Fruit fly (Drosophila melanogaster) whole organism, embryonic: Measurements from ENCODE around the gene CG34258.

Experiments
- Aef1 ChIP-seq: fragments of 200-800 bp; sonication (Bioruptor generic); IDR thresholded peaks from 3 replicates; pipeline ENCODE4 v1.3.6; 2022; ENCODE audit warnings: missing biosample characterization, missing genetic modification characterization
- Atf3 ChIP-seq: fragments of 200-800 bp; sonication (Bioruptor generic); optimal IDR thresholded peaks from 3 replicates; lab custom pipeline; 2016; ENCODE audit warnings: missing biosample characterization, missing genetic modification characterization
- Atf6 ChIP-seq: fragments of 200-800 bp; sonication (Bioruptor generic); IDR thresholded peaks from 2 replicates; pipeline ENCODE4 v1.3.6; 2022; ENCODE audit warnings: missing biosample characterization, missing genetic modification characterization
- B-H1 ChIP-seq: fragments of 200-800 bp; sonication (Bioruptor generic); IDR thresholded peaks from 3 replicates; pipeline ENCODE4 v1.3.6; 2022; ENCODE audit warnings: missing biosample characterization, missing genetic modification characterization
- Bteb2 ChIP-seq: fragments of 200-800 bp; sonication (Bioruptor generic); optimal IDR thresholded peaks from 2 replicates; lab custom pipeline; 2016; ENCODE audit warnings: missing biosample characterization, missing genetic modification characterization
- CG10274 ChIP-seq: fragments of 200-800 bp; sonication (Bioruptor generic); optimal IDR thresholded peaks from 3 replicates; lab custom pipeline; 2017; ENCODE audit warnings: missing biosample characterization, mild to moderate bottlenecking, missing genetic modification characterization
- CG10431 ChIP-seq: fragments of 200-800 bp; sonication (Bioruptor generic); optimal IDR thresholded peaks from 3 replicates; lab custom pipeline; 2018; ENCODE audit warnings: missing biosample characterization, mild to moderate bottlenecking, missing genetic modification characterization
- CG10462 ChIP-seq: fragments of 200-800 bp; sonication (Bioruptor generic); optimal IDR thresholded peaks from 2 replicates; lab custom pipeline; 2016; ENCODE audit warnings: missing biosample characterization, missing genetic modification characterization
- CG11085 ChIP-seq: fragments of 200-800 bp; sonication (Bioruptor generic); IDR thresholded peaks from 2 replicates; pipeline ENCODE4 v1.3.6; 2022; ENCODE audit warnings: missing biosample characterization, missing genetic modification characterization
- CG11695 ChIP-seq: fragments of 200-800 bp; sonication (Bioruptor generic); IDR thresholded peaks from 3 replicates; pipeline ENCODE4 v1.3.6; 2022; ENCODE audit warnings: missing biosample characterization, missing genetic modification characterization
- CG14860 ChIP-seq: fragments of 200-800 bp; sonication (Bioruptor generic); IDR thresholded peaks from 3 replicates; pipeline ENCODE4 v1.3.6; 2022; ENCODE audit warnings: missing biosample characterization, missing genetic modification characterization; ENCODE audit not compliant: partially characterized antibody
- CG15269 ChIP-seq: fragments of 200-800 bp; sonication (Bioruptor generic); optimal IDR thresholded peaks from 2 replicates; lab custom pipeline; 2018; ENCODE audit warnings: missing biosample characterization, mild to moderate bottlenecking, missing genetic modification characterization, moderate library complexity
- CG1603 ChIP-seq: fragments of 200-800 bp; sonication (Bioruptor generic); optimal IDR thresholded peaks from 2 replicates; lab custom pipeline; 2019; ENCODE audit warnings: missing biosample characterization, mild to moderate bottlenecking, missing genetic modification characterization, moderate library complexity
- CG17328 ChIP-seq: fragments of 200-800 bp; sonication (Bioruptor generic); IDR thresholded peaks from 2 replicates; pipeline ENCODE4 v1.3.6; 2022; ENCODE audit warnings: missing biosample characterization, missing genetic modification characterization
- CG18262 ChIP-seq: fragments of 200-800 bp; optimal IDR thresholded peaks from 3 replicates; lab custom pipeline; 2019; ENCODE audit warnings: missing biosample characterization, mild to moderate bottlenecking, missing genetic modification characterization, moderate library complexity
- CG3847 ChIP-seq: fragments of 200-800 bp; sonication (Bioruptor generic); IDR thresholded peaks from 2 replicates; pipeline ENCODE4 v1.3.6; 2022; ENCODE audit warnings: missing biosample characterization, missing genetic modification characterization
- CG6654 ChIP-seq: fragments of 200-800 bp; sonication (Bioruptor generic); optimal IDR thresholded peaks from 2 replicates; lab custom pipeline; 2017; ENCODE audit warnings: missing biosample characterization, mild to moderate bottlenecking, missing genetic modification characterization
- CG6683 ChIP-seq: fragments of 200-800 bp; sonication (Bioruptor generic); optimal IDR thresholded peaks from 2 replicates; lab custom pipeline; 2017; ENCODE audit warnings: missing biosample characterization, mild to moderate bottlenecking, missing genetic modification characterization, missing genetic modification reagents
- CG8281 ChIP-seq: fragments of 200-800 bp; sonication (Bioruptor generic); optimal IDR thresholded peaks from 2 replicates; lab custom pipeline; 2018; ENCODE audit warnings: missing biosample characterization, mild to moderate bottlenecking, missing genetic modification characterization, moderate library complexity
- CG9437 ChIP-seq: fragments of 200-800 bp; sonication (Bioruptor generic); optimal IDR thresholded peaks from 2 replicates; lab custom pipeline; 2018; ENCODE audit warnings: missing biosample characterization, mild to moderate bottlenecking, missing genetic modification characterization
- Dp ChIP-seq: fragments of 200-800 bp; sonication (Bioruptor generic); optimal IDR thresholded peaks from 2 replicates; lab custom pipeline; 2018; ENCODE audit warnings: missing biosample characterization, mild to moderate bottlenecking, missing genetic modification characterization, moderate library complexity
- HmgD ChIP-seq: fragments of 200-800 bp; sonication (Bioruptor generic); optimal IDR thresholded peaks from 3 replicates; lab custom pipeline; 2016; ENCODE audit warnings: missing biosample characterization, missing genetic modification characterization
- Hr39 ChIP-seq: fragments of >200 bp; optimal IDR thresholded peaks from 2 replicates; lab custom pipeline; 2017
- MBD-R2 ChIP-seq: fragments of 200-800 bp; sonication (Bioruptor generic); IDR thresholded peaks from 2 replicates; pipeline ENCODE4 v1.3.6; 2022; ENCODE audit warnings: missing biosample characterization, missing genetic modification characterization
- NC2β ChIP-seq: fragments of 200-800 bp; sonication (Bioruptor generic); optimal IDR thresholded peaks from 2 replicates; lab custom pipeline; 2016; ENCODE audit warnings: missing biosample characterization, missing genetic modification characterization
- Neu2 ChIP-seq: fragments of 200-800 bp; sonication (Bioruptor generic); optimal IDR thresholded peaks from 3 replicates; lab custom pipeline; 2016; ENCODE audit warnings: missing biosample characterization, missing genetic modification characterization, borderline replicate concordance
- Nf-YC ChIP-seq: fragments of 200-800 bp; optimal IDR thresholded peaks from 3 replicates; lab custom pipeline; 2019; ENCODE audit warnings: missing biosample characterization, mild to moderate bottlenecking, missing genetic modification characterization, moderate library complexity
- Opbp ChIP-seq: fragments of 200-800 bp; sonication (Bioruptor generic); IDR thresholded peaks from 3 replicates; pipeline ENCODE4 v1.3.6; 2022; ENCODE audit warnings: missing biosample characterization, missing genetic modification characterization; ENCODE audit not compliant: partially characterized antibody
- Side ChIP-seq: fragments of 200-800 bp; sonication (Bioruptor generic); optimal IDR thresholded peaks from 2 replicates; lab custom pipeline; 2016; ENCODE audit warnings: missing biosample characterization, missing genetic modification characterization
- ab ChIP-seq: fragments of 200-800 bp; sonication (Bioruptor generic); optimal IDR thresholded peaks from 2 replicates; lab custom pipeline; 2016; ENCODE audit warnings: missing biosample characterization, missing genetic modification characterization
- al ChIP-seq: fragments of 200-800 bp; sonication (Bioruptor generic); IDR thresholded peaks from 2 replicates; pipeline ENCODE4 v1.3.6; 2022; ENCODE audit warnings: missing biosample characterization, missing genetic modification characterization
- bab2 ChIP-seq: fragments of 200-800 bp; sonication (Bioruptor generic); optimal IDR thresholded peaks from 2 replicates; lab custom pipeline; 2016; ENCODE audit warnings: missing biosample characterization, missing genetic modification characterization
- bsh ChIP-seq, 2 experiments: fragments of 200-800 bp; sonication (Bioruptor generic); optimal IDR thresholded peaks; 2 replicates each; lab custom pipeline; 2017 to 2018; ENCODE audit warnings: mild to moderate bottlenecking in 2 of 2, missing biosample characterization in 2 of 2, missing genetic modification characterization in 2 of 2, moderate library complexity in 1 of 2
- crol ChIP-seq: fragments of 200-800 bp; sonication (Bioruptor generic); IDR thresholded peaks from 2 replicates; pipeline ENCODE4 v1.3.6; 2022; ENCODE audit warnings: missing biosample characterization, missing genetic modification characterization
- en ChIP-seq: fragments of 200-800 bp; sonication (Bioruptor generic); optimal IDR thresholded peaks from 2 replicates; lab custom pipeline; 2016; ENCODE audit warnings: missing biosample characterization, missing genetic modification characterization
- eyg ChIP-seq: fragments of 200-800 bp; sonication (Bioruptor generic); optimal IDR thresholded peaks from 3 replicates; lab custom pipeline; 2016; ENCODE audit warnings: missing biosample characterization, missing genetic modification characterization
- gem ChIP-seq: fragments of 200-800 bp; sonication (Bioruptor generic); optimal IDR thresholded peaks from 2 replicates; lab custom pipeline; 2019; ENCODE audit warnings: missing biosample characterization, mild to moderate bottlenecking, missing genetic modification characterization, moderate library complexity
- grau ChIP-seq: fragments of 200-800 bp; optimal IDR thresholded peaks from 3 replicates; lab custom pipeline; 2019; ENCODE audit warnings: missing biosample characterization, mild to moderate bottlenecking, missing genetic modification characterization, moderate library complexity
- hb ChIP-seq: fragments of 200-800 bp; sonication (Bioruptor generic); IDR thresholded peaks from 3 replicates; pipeline ENCODE4 v1.3.6; 2022; ENCODE audit warnings: missing biosample characterization, missing genetic modification characterization; ENCODE audit not compliant: partially characterized antibody
- klu ChIP-seq: fragments of 200-800 bp; sonication (Bioruptor generic); IDR thresholded peaks from 2 replicates; pipeline ENCODE4 v1.3.6; 2022; ENCODE audit warnings: missing biosample characterization, missing genetic modification characterization
- kni ChIP-seq: fragments of 200-800 bp; sonication (Bioruptor generic); optimal IDR thresholded peaks from 3 replicates; lab custom pipeline; 2017; ENCODE audit warnings: mild to moderate bottlenecking, missing biosample characterization, missing genetic modification reagents, missing genetic modification characterization
- knrl ChIP-seq: fragments of 200-800 bp; sonication (Bioruptor generic); IDR thresholded peaks from 3 replicates; pipeline ENCODE4 v1.3.6; 2022; ENCODE audit warnings: missing biosample characterization, missing genetic modification characterization; ENCODE audit not compliant: partially characterized antibody
- nmo ChIP-seq: fragments of 200-800 bp; sonication (Bioruptor generic); optimal IDR thresholded peaks from 2 replicates; lab custom pipeline; 2018; ENCODE audit warnings: missing biosample characterization, mild to moderate bottlenecking, missing genetic modification characterization, moderate library complexity
- onecut ChIP-seq: fragments of 200-800 bp; sonication (Bioruptor generic); IDR thresholded peaks from 2 replicates; pipeline ENCODE4 v1.3.6; 2022; ENCODE audit warnings: missing biosample characterization, missing genetic modification characterization
- pan ChIP-seq, 4 experiments: fragments of >200 bp in 3 of 4; fragments of 200-800 bp in 1 of 4; sonication (Bioruptor generic) in 1 of 4; optimal IDR thresholded peaks in 3 of 4; IDR thresholded peaks in 1 of 4; 2 replicates each; pipeline versions ENCODE4 v1.3.6 to Lab custom; 2017 to 2022; ENCODE audit warnings: missing biosample characterization in 2 of 4, missing genetic modification characterization in 2 of 4, mixed read lengths in 1 of 4
- pb ChIP-seq: fragments of 200-800 bp; sonication (Bioruptor generic); optimal IDR thresholded peaks from 3 replicates; lab custom pipeline; 2016; ENCODE audit warnings: missing biosample characterization, missing genetic modification characterization
- schlank ChIP-seq: fragments of 200-800 bp; sonication (Bioruptor generic); optimal IDR thresholded peaks from 2 replicates; lab custom pipeline; 2018; ENCODE audit warnings: missing biosample characterization, mild to moderate bottlenecking, missing genetic modification characterization
- sqz ChIP-seq: fragments of 200-800 bp; sonication (Bioruptor generic); optimal IDR thresholded peaks from 3 replicates; lab custom pipeline; 2018; ENCODE audit warnings: missing biosample characterization, mild to moderate bottlenecking, missing genetic modification characterization
- sr ChIP-seq: fragments of 200-800 bp; sonication (Bioruptor generic); IDR thresholded peaks from 3 replicates; pipeline ENCODE4 v1.3.6; 2022; ENCODE audit warnings: missing biosample characterization, missing genetic modification characterization
- ttk ChIP-seq: fragments of 200-800 bp; sonication (Bioruptor generic); IDR thresholded peaks from 2 replicates; pipeline ENCODE4 v2.1.2; 2022; ENCODE audit warnings: missing biosample characterization, missing genetic modification characterization

Gene CG34258

DNA sequence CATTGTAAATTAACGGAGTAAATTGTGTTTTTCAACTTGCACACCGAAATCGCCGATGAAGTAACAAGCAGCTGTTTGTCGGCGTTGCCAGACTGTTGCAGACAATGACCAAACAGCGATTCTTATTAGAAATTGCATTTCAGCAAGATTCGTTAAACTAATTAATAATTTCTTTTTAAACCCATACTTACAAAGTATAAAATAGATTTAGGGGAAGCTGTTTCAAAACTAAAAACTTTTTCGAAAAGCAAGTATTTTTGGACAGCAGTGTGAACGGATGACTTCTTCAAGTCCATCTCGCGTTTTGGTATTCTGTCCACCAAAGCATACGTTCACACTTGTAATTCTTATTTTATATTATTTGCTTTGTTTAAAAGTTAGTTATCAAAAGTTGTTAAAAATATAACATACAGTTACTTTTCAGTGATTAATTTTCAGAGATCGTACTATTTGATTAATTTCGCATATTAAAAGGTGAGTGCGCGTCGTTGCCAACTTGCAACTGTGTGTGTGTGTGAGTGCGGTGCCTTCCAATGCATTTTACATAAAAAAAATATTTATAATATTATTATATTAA is 23.2 kb downstream of the CG34258 start, which contains the start of the genes CG8004 and RhoGDI:
Gene CG8004, minus strand, starts transcription at position 74 of the 577 bp plus-strand sequence.
Gene RhoGDI, plus strand, starts transcription at position 309 of the 577 bp plus-strand sequence.
- TF ChIP-seq CG10462 (GFP tag; lab: Kevin White, UChicago) = peak; percentile 28
- no peak for TF ChIP-seq hb (GFP tag; lab: Robert Waterston, UW)
- TF ChIP-seq klu (GFP tag; lab: Robert Waterston, UW) = no peak
- TF ChIP-seq schlank = no peak
- no peak for TF ChIP-seq CG11085 (GFP tag; lab: Robert Waterston, UW)
- no peak for TF ChIP-seq CG10274 (GFP tag; lab: Kevin White, UChicago)
- peak; percentile 27 for TF ChIP-seq Dp (GFP tag; lab: Kevin White, UChicago)
- TF ChIP-seq grau (tag; lab: Kevin White, UChicago) = peak; percentile 72
- TF ChIP-seq ttk = 0 out of 2 replicates have a peak, but pooled peaks have one; percentile 43
- no peak; the same call in 1 of the 2 replicates for TF ChIP-seq Atf6
- TF ChIP-seq CG14860 (GFP tag; lab: Robert Waterston, UW) = no peak
- no peak for TF ChIP-seq CG6683 (GFP tag; lab: Kevin White, UChicago)
- 0 out of 2 replicates have a peak, but pooled peaks have one; percentile 9 for TF ChIP-seq al (GFP tag; lab: Robert Waterston, UW)
- no peak for TF ChIP-seq kni (GFP tag; lab: Kevin White, UChicago)
- TF ChIP-seq en = no peak
- TF ChIP-seq NC2β (GFP tag; lab: Kevin White, UChicago) = peak; percentile 67
- peak; percentile 50 for TF ChIP-seq CG18262 (tag; lab: Kevin White, UChicago)
- no peak for TF ChIP-seq CG10431 (GFP tag; lab: Kevin White, UChicago)
- no peak for TF ChIP-seq Neu2 (GFP tag; lab: Kevin White, UChicago)
- TF ChIP-seq CG8281 (tag; lab: Kevin White, UChicago) = no peak
- TF ChIP-seq pb = peak; percentile 2
- TF ChIP-seq CG17328 (GFP tag; lab: Robert Waterston, UW) = peak; percentile 63
- TF ChIP-seq CG11695 (GFP tag; lab: Robert Waterston, UW) = peak; percentile 27; the same call in 1 of the 3 replicates
- TF ChIP-seq CG15269 (tag; lab: Kevin White, UChicago) = peak; percentile 60
- TF ChIP-seq pan (optimal IDR thresholded peaks at IDR 0.05; lab: Kevin White, UChicago) = no peak
- peak in 1 of 2 experiments; percentile 75 for TF ChIP-seq pan (GFP tag; optimal IDR thresholded peaks at IDR 0.05 in 1 of 2, IDR thresholded peaks at IDR 0.05 in 1 of 2)
- TF ChIP-seq MBD-R2 (GFP tag; lab: Robert Waterston, UW) = peak; percentile 85
- peak; percentile 41 for TF ChIP-seq ab (GFP tag; lab: Kevin White, UChicago)
- TF ChIP-seq Aef1 (GFP tag; lab: Robert Waterston, UW) = no peak
- peak; percentile 80 for TF ChIP-seq CG3847
- TF ChIP-seq Side (GFP tag; lab: Kevin White, UChicago) = peak; percentile 69
- TF ChIP-seq bsh (GFP tag; optimal IDR thresholded peaks at IDR 0.05; lab: Kevin White, UChicago) = peak in 1 of 2 experiments; percentile 54
- TF ChIP-seq Nf-YC (tag; lab: Kevin White, UChicago) = peak; percentile 53
- peak; percentile 81 for TF ChIP-seq gem
- no peak for TF ChIP-seq sqz
- TF ChIP-seq CG6654 (GFP tag; lab: Kevin White, UChicago) = no peak
- TF ChIP-seq CG1603 (tag; lab: Kevin White, UChicago) = peak; percentile 73
- no peak for TF ChIP-seq onecut (GFP tag; lab: Robert Waterston, UW)
- TF ChIP-seq HmgD = no peak
- no peak for TF ChIP-seq sr (GFP tag; lab: Robert Waterston, UW)
- TF ChIP-seq crol (GFP tag; lab: Robert Waterston, UW) = no peak
- no peak for TF ChIP-seq Hr39 (lab: Kevin White, UChicago)
- no peak for TF ChIP-seq knrl (GFP tag; lab: Robert Waterston, UW)
- peak; percentile 56 for TF ChIP-seq Bteb2 (GFP tag; lab: Kevin White, UChicago)
- peak; percentile 23; the same call in 1 of the 3 replicates for TF ChIP-seq B-H1
- TF ChIP-seq eyg (GFP tag; lab: Kevin White, UChicago) = peak; percentile 23
- peak; percentile 77 for TF ChIP-seq nmo (GFP tag; lab: Kevin White, UChicago)
- TF ChIP-seq Atf3 (GFP tag; lab: Kevin White, UChicago) = peak; percentile 60
- no peak for TF ChIP-seq Opbp
- TF ChIP-seq bab2 = peak; percentile 73
- TF ChIP-seq CG9437 = peak; percentile 13
